Worm (Caenorhabditis elegans) whole organism, midembryonic: ENCODE measurements around the gene sma-5.

Source experiments
- T22C8.4 ChIP-seq: fragments of 200-800 bp; sonication (Bioruptor generic); IDR thresholded peaks from 2 replicates; pipeline ENCODE4 v1.3.6; 2022; ENCODE audit warnings: missing genetic modification characterization, missing compliant biosample characterization
- cog-1 ChIP-seq: sonication (generic microtip); optimal IDR thresholded peaks from 2 replicates; lab custom pipeline; 2016; ENCODE audit warnings: missing genetic modification characterization, missing compliant biosample characterization
- flt-1 ChIP-seq: fragments of 200-800 bp; sonication (Bioruptor generic); IDR thresholded peaks from 2 replicates; pipeline ENCODE4 v1.3.6; 2022; ENCODE audit warnings: missing genetic modification characterization, missing compliant biosample characterization
- klf-2 ChIP-seq: fragments of 200-800 bp; sonication (Bioruptor generic); conservative IDR thresholded peaks from 2 replicates; pipeline ENCODE4 v1.3.6; 2022; ENCODE audit warnings: missing genetic modification reagents, missing genetic modification characterization, missing compliant biosample characterization
- med-1 ChIP-seq: sonication (generic microtip); optimal IDR thresholded peaks from 2 replicates; lab custom pipeline; 2017; ENCODE audit warnings: missing genetic modification characterization, mild to moderate bottlenecking, missing compliant biosample characterization, antibody characterized with exemption, missing genetic modification reagents; ENCODE audit not compliant: insufficient read depth
- ref-1 ChIP-seq: fragments of 200-800 bp; sonication (Bioruptor generic); conservative IDR thresholded peaks from 2 replicates; pipeline ENCODE4 v1.3.6; 2022; ENCODE audit warnings: missing genetic modification reagents, missing genetic modification characterization, missing compliant biosample characterization
- ztf-23 ChIP-seq: fragments of 200-800 bp; sonication (Bioruptor generic); IDR thresholded peaks from 2 replicates; pipeline ENCODE4 v1.3.6; 2022; ENCODE audit warnings: missing genetic modification reagents, missing genetic modification characterization, missing compliant biosample characterization
- ztf-29 ChIP-seq: fragments of 200-800 bp; sonication (Bioruptor generic); IDR thresholded peaks from 2 replicates; pipeline ENCODE4 v1.3.6; 2022; ENCODE audit warnings: missing genetic modification reagents, missing genetic modification characterization, missing compliant biosample characterization

- TF ChIP-seq ztf-29 (GFP tag; lab: Robert Waterston, UW) (no peak), flt-1 (no peak), ztf-23 (GFP tag; lab: Robert Waterston, UW) (no peak), cog-1 (tag; lab: Kevin White, UChicago) (peak; percentile 2), ref-1 (GFP tag; lab: Robert Waterston, UW) (no peak), T22C8.4 (GFP tag; lab: Robert Waterston, UW) (no peak), med-1 (GFP tag; lab: Kevin White, UChicago) (no peak), klf-2 (no peak)
These were observed 30.8 kb upstream of the sma-5 start for ce11 chrX:12036114-12036513.
